Worm (Caenorhabditis elegans) whole organism, late embryonic: Measurements from ENCODE around the gene B0478.3.

Experiments used
- fkh-10 ChIP-seq: fragments of 150-350 bp; optimal IDR thresholded peaks from 2 replicates; lab custom pipeline; 2014; ENCODE audit warnings: missing biosample characterization, missing genetic modification reagents, missing genetic modification characterization
- nfya-1 ChIP-seq: sonication (generic microtip); optimal IDR thresholded peaks from 2 replicates; lab custom pipeline; 2017; ENCODE audit warnings: missing genetic modification characterization, mild to moderate bottlenecking, missing compliant biosample characterization, antibody characterized with exemption, moderate library complexity
- npax-4 ChIP-seq: sonication (generic microtip); optimal IDR thresholded peaks from 2 replicates; lab custom pipeline; 2016; ENCODE audit warnings: missing genetic modification characterization, missing compliant biosample characterization
- syd-9 ChIP-seq: sonication (generic microtip); optimal IDR thresholded peaks from 2 replicates; lab custom pipeline; 2016; ENCODE audit warnings: mild to moderate bottlenecking, missing genetic modification characterization, moderate library complexity, missing compliant biosample characterization
- unc-3 ChIP-seq, 2 experiments: fragments of 200-800 bp in 1 of 2; sonication (Bioruptor generic) in 1 of 2; sonication (generic microtip) in 1 of 2; conservative IDR thresholded peaks in 1 of 2; optimal IDR thresholded peaks in 1 of 2; 2 replicates each; pipeline versions ENCODE4 v1.3.6 to Lab custom; 2016 to 2022; ENCODE audit warnings: missing compliant biosample characterization in 2 of 2, missing genetic modification characterization in 2 of 2, missing genetic modification reagents in 1 of 2
- unc-55 ChIP-seq: sonication (generic microtip); optimal IDR thresholded peaks from 2 replicates; lab custom pipeline; 2017; ENCODE audit warnings: missing biosample characterization, missing genetic modification reagents, missing genetic modification characterization

B0478.3 gene

DNA sequence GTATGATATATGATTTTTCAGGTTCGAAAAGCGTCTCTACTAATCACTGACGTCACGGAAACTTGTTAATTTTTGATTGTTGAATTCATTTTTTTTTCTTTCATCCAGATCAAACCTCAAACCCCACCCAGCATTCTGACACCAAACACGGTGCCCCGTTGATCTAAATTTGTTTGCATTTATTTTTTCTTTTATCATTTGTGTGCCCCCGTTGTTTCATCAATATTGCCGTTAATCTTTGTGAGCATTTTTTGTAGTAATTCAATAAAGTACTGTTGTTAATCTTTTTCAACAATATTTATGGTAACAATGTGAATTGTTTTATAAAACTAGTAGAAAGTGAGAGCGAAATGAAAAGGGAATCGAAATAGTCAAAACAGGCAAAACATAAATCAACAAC is 47.6 kb downstream of the B0478.3 start:
- TF ChIP-seq unc-3 (GFP tag; conservative IDR thresholded peaks at IDR 0.05; lab: Robert Waterston, UW) = no peak
- no peak for TF ChIP-seq unc-3 (tag; optimal IDR thresholded peaks at IDR 0.05; lab: Kevin White, UChicago)
- no peak for TF ChIP-seq syd-9 (tag; lab: Kevin White, UChicago)
- no peak for TF ChIP-seq npax-4 (tag; lab: Kevin White, UChicago)
- no peak for TF ChIP-seq nfya-1 (tag; lab: Kevin White, UChicago)
- TF ChIP-seq unc-55 = no peak
- no peak for TF ChIP-seq fkh-10 (GFP tag; lab: Kevin White, UChicago)
